Worm (Caenorhabditis elegans) whole organism, late embryonic: ENCODE measurements around the gene ZC239.21.

Experiments used
- F13H6.1 ChIP-seq: sonication (generic microtip); optimal IDR thresholded peaks from 2 replicates; lab custom pipeline; 2016; ENCODE audit warnings: missing genetic modification characterization, missing compliant biosample characterization
- ahr-1 ChIP-seq: sonication (generic microtip); optimal IDR thresholded peaks from 2 replicates; lab custom pipeline; 2016; ENCODE audit warnings: missing genetic modification characterization, missing compliant biosample characterization
- ama-1 ChIP-seq: fragments of 150-350 bp; optimal IDR thresholded peaks from 2 replicates; lab custom pipeline; 2014
- ceh-30 ChIP-seq: fragments of 150-350 bp; optimal IDR thresholded peaks from 2 replicates; lab custom pipeline; 2014; ENCODE audit warnings: missing biosample characterization, missing genetic modification characterization
- dve-1 ChIP-seq: sonication (generic microtip); optimal IDR thresholded peaks from 2 replicates; lab custom pipeline; 2017; ENCODE audit warnings: antibody characterized with exemption, mild to moderate bottlenecking, missing genetic modification characterization, missing compliant biosample characterization
- mec-3 ChIP-seq: sonication (generic microtip); optimal IDR thresholded peaks from 2 replicates; lab custom pipeline; 2016; ENCODE audit warnings: borderline replicate concordance, missing genetic modification characterization, missing compliant biosample characterization
- nfya-1 ChIP-seq: sonication (generic microtip); optimal IDR thresholded peaks from 2 replicates; lab custom pipeline; 2017; ENCODE audit warnings: missing genetic modification characterization, mild to moderate bottlenecking, missing compliant biosample characterization, antibody characterized with exemption, moderate library complexity
- nhr-11 ChIP-seq: fragments of 150-350 bp; optimal IDR thresholded peaks from 2 replicates; lab custom pipeline; 2014; ENCODE audit warnings: missing biosample characterization, missing genetic modification characterization
- odd-2 ChIP-seq: sonication (generic microtip); optimal IDR thresholded peaks from 2 replicates; lab custom pipeline; 2017; ENCODE audit warnings: antibody characterized with exemption, mild to moderate bottlenecking, missing genetic modification characterization, missing compliant biosample characterization
- pag-3 ChIP-seq: sonication (generic microtip); optimal IDR thresholded peaks from 2 replicates; lab custom pipeline; 2016; ENCODE audit warnings: missing compliant biosample characterization, missing genetic modification characterization, borderline replicate concordance
- rnt-1 ChIP-seq: sonication (generic microtip); optimal IDR thresholded peaks from 2 replicates; lab custom pipeline; 2016; ENCODE audit warnings: missing genetic modification characterization, missing compliant biosample characterization
- sox-4 ChIP-seq: sonication (generic microtip); optimal IDR thresholded peaks from 2 replicates; lab custom pipeline; 2017; ENCODE audit warnings: mild to moderate bottlenecking, missing genetic modification characterization, inconsistent platforms, missing compliant biosample characterization

- TF ChIP-seq mec-3 (tag; lab: Kevin White, UChicago): no peak
- TF ChIP-seq sox-4 (tag; lab: Kevin White, UChicago): no peak
- no peak for TF ChIP-seq nfya-1 (tag; lab: Kevin White, UChicago)
- no peak for TF ChIP-seq pag-3 (tag; lab: Kevin White, UChicago)
- TF ChIP-seq rnt-1: no peak
- no peak for TF ChIP-seq nhr-11 (tag; lab: Kevin White, UChicago)
- no peak for TF ChIP-seq ahr-1 (tag; lab: Kevin White, UChicago)
- TF ChIP-seq F13H6.1 (tag; lab: Kevin White, UChicago): no peak
- no peak for TF ChIP-seq odd-2 (tag; lab: Kevin White, UChicago)
- no peak for TF ChIP-seq dve-1
- TF ChIP-seq ceh-30 (tag; lab: Kevin White, UChicago): no peak
- TF ChIP-seq ama-1 (lab: Kevin White, UChicago): no peak
Measured at ce11 chrII:3213898-3214297, 7.2 kb downstream of the ZC239.21 start, which contains the start of gene ZC239.4.
